Worm (Caenorhabditis elegans): Measurements from ENCODE around the gene T01E8.1.

The T01E8.1 gene

DNA sequence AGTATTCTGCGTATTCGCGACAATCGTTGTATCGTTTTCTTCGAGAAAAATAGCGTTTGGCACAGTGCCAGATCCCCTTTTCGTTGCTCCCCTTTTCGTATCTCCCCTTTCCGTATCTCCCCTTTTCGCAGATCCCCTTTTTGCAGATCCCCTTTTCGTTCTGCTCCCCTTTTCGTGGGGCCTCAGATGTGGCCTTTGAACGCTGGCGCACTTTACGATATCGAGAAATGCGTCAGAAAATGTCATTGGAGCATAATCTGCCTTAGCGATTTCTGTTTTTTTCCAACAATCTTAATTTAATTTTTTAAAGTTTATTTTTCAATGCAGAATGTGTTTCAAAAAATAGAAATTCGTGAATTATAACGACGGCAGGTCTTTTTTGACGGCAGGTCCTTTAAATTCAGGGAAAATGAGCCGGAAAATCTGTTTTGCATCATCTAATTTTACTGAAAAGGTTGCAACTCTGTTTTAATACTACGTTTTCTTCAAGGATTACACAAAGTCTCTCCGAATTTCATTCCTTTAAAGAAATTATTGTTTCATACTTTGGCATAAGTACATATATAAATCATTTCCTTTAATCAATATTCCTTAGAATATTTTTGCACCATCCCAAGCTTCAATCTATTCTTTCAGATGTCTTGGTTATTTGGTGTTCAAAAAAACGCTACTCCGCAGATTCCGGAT is 42.0 kb downstream of the T01E8.1 start, which contains the start of gene atad-3 (continued):
- TF ChIP-seq odd-2 (tag; optimal IDR thresholded peaks at IDR 0.05): no peak
- peak; percentile 48 for TF ChIP-seq sox-4 (tag; optimal IDR thresholded peaks at IDR 0.05)
- peak; percentile 91 for TF ChIP-seq ceh-18 (tag; optimal IDR thresholded peaks at IDR 0.05)
- TF ChIP-seq fkh-6 (tag; optimal IDR thresholded peaks at IDR 0.05): peak; percentile 84
- peak; percentile 27 for TF ChIP-seq K02D7.2 (tag; optimal IDR thresholded peaks at IDR 0.05)
- peak; percentile 86 for TF ChIP-seq madf-2 (tag; optimal IDR thresholded peaks at IDR 0.05)
- peak; percentile 87 for TF ChIP-seq elt-2 (tag; optimal IDR thresholded peaks at IDR 0.05)
- no peak for TF ChIP-seq dve-1 (tag; optimal IDR thresholded peaks at IDR 0.05)
- TF ChIP-seq unc-42 (tag; optimal IDR thresholded peaks at IDR 0.05): peak; percentile 93
- peak; percentile 90 for TF ChIP-seq tbx-7 (tag; optimal IDR thresholded peaks at IDR 0.05)
- TF ChIP-seq sdc-2 (tag; optimal IDR thresholded peaks at IDR 0.05): peak; percentile 69
- peak; percentile 94 for TF ChIP-seq pqm-1 (tag; optimal IDR thresholded peaks at IDR 0.05)
- peak; percentile 98 for TF ChIP-seq C08G9.2 (tag; optimal IDR thresholded peaks at IDR 0.05)
- peak; percentile 99 for TF ChIP-seq tbx-2 (tag; optimal IDR thresholded peaks at IDR 0.05)
- peak; percentile 100 for TF ChIP-seq ceh-31 (tag; optimal IDR thresholded peaks at IDR 0.05)
- TF ChIP-seq hlh-15 (tag; optimal IDR thresholded peaks at IDR 0.05): peak; percentile 68
- no peak for TF ChIP-seq pros-1 (tag; optimal IDR thresholded peaks at IDR 0.05)
- peak; percentile 95 for TF ChIP-seq ceh-2 (tag; optimal IDR thresholded peaks at IDR 0.05)
- TF ChIP-seq ama-1 (optimal IDR thresholded peaks at IDR 0.05): no peak
- peak; percentile 60 for TF ChIP-seq hlh-13 (GFP tag; optimal IDR thresholded peaks at IDR 0.05)
- TF ChIP-seq ceh-6 (GFP tag; optimal IDR thresholded peaks at IDR 0.05): peak; percentile 70
- TF ChIP-seq lim-6 (tag; optimal IDR thresholded peaks at IDR 0.05): peak; percentile 97
- TF ChIP-seq pat-9 (tag; optimal IDR thresholded peaks at IDR 0.05): peak; percentile 58
- TF ChIP-seq Y22D7AL.16 (tag; optimal IDR thresholded peaks at IDR 0.05): peak; percentile 56
- TF ChIP-seq F13H6.1 (tag; optimal IDR thresholded peaks at IDR 0.05): peak; percentile 95
- peak; percentile 65 for TF ChIP-seq ceh-48 (tag; optimal IDR thresholded peaks at IDR 0.05)
- peak; percentile 51 for TF ChIP-seq lin-11 (tag; optimal IDR thresholded peaks at IDR 0.05)
- TF ChIP-seq ttx-3 (tag; optimal IDR thresholded peaks at IDR 0.05): peak; percentile 62
- TF ChIP-seq eyg-1 (tag; optimal IDR thresholded peaks at IDR 0.05): peak; percentile 39
- TF ChIP-seq npax-4 (tag; optimal IDR thresholded peaks at IDR 0.05): peak; percentile 17
- peak; percentile 76 for TF ChIP-seq hlh-6 (tag; optimal IDR thresholded peaks at IDR 0.05)
- TF ChIP-seq nhr-11 (tag; optimal IDR thresholded peaks at IDR 0.05): no peak
- peak; percentile 89 for TF ChIP-seq dmd-4 (tag; optimal IDR thresholded peaks at IDR 0.05; ENCODE audit: borderline replicate concordance)
- peak; percentile 95 for TF ChIP-seq unc-3 (GFP tag; conservative IDR thresholded peaks at IDR 0.05)
- TF ChIP-seq unc-3 (tag; optimal IDR thresholded peaks at IDR 0.05): peak; percentile 77
- peak; percentile 76 for TF ChIP-seq sox-2 (GFP tag; IDR thresholded peaks at IDR 0.05)
- peak; percentile 8 for TF ChIP-seq elt-4 (tag; optimal IDR thresholded peaks at IDR 0.05)
- TF ChIP-seq gmeb-2 (tag; optimal IDR thresholded peaks at IDR 0.05): peak; percentile 68
- TF ChIP-seq hlh-30 (tag; optimal IDR thresholded peaks at IDR 0.05; ENCODE audit: insufficient read depth): peak; percentile 16
- TF ChIP-seq pax-1 (tag; optimal IDR thresholded peaks at IDR 0.05): no peak
- peak; percentile 97 for TF ChIP-seq ceh-34 (tag; optimal IDR thresholded peaks at IDR 0.05)
- peak; percentile 63 for TF ChIP-seq nfya-1 (tag; optimal IDR thresholded peaks at IDR 0.05)
- TF ChIP-seq ceh-30 (tag; optimal IDR thresholded peaks at IDR 0.05): no peak

DNA sequence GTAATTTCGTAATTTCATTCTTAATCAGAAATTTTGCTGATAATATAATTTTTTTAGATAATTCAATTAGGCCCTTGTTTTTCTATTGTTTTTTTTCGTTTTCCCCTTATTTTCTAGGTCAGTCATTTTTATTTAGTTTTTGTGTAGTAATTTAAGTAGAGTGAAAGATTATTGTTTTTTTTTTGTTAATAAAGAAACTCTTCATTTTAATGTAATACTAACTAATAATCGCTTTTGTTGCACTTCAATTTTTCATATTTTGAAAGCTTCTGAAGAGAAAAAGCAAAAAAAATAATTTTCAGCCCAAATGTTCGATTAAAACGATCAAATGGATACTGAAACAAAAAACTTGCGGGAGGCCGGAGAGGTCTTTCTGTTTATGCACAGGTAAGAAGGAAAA is 44.4 kb downstream of the T01E8.1 start, which contains the start of gene F54B3.1:
Gene F54B3.1, plus strand, starts transcription at position 301 of the 400 bp plus-strand sequence.
- TF ChIP-seq T23F11.4 (GFP tag; optimal IDR thresholded peaks at IDR 0.05) (no peak), hlh-13 (GFP tag; optimal IDR thresholded peaks at IDR 0.05) (no peak), nfya-1 (tag; optimal IDR thresholded peaks at IDR 0.05) (no peak), fkh-6 (tag; optimal IDR thresholded peaks at IDR 0.05) (no peak), fax-1 (tag; optimal IDR thresholded peaks at IDR 0.05) (no peak), ztf-16 (tag; optimal IDR thresholded peaks at IDR 0.05) (no peak), pag-3 (tag; optimal IDR thresholded peaks at IDR 0.05; ENCODE audit: borderline replicate concordance) (no peak), mec-3 (tag; optimal IDR thresholded peaks at IDR 0.05; ENCODE audit: borderline replicate concordance) (no peak), unc-3 (GFP tag; conservative IDR thresholded peaks at IDR 0.05) (no peak), unc-3 (tag; optimal IDR thresholded peaks at IDR 0.05) (no peak), pha-2 (tag; optimal IDR thresholded peaks at IDR 0.05) (no peak), ets-4 (tag; optimal IDR thresholded peaks at IDR 0.05) (no peak), ceh-9 (tag; optimal IDR thresholded peaks at IDR 0.05) (no peak), che-1 (tag; optimal IDR thresholded peaks at IDR 0.05) (no peak), nhr-232 (tag; optimal IDR thresholded peaks at IDR 0.05) (no peak), ceh-14 (tag; optimal IDR thresholded peaks at IDR 0.05) (no peak), eyg-1 (tag; optimal IDR thresholded peaks at IDR 0.05) (no peak), unc-42 (tag; optimal IDR thresholded peaks at IDR 0.05) (no peak)

All from whole organism, late embryonic.